Worm (Caenorhabditis elegans) whole organism, mixed stage, embryonic: ENCODE results near the gene tba-8.
"Not testable (repeated sequence)": the region's sequence is repeated elsewhere in the genome, so short reads cannot be mapped to it uniquely, and the experiment has no call there.

Source experiments
- M03D4.4 ChIP-seq: sonication (generic microtip); optimal IDR thresholded peaks from 2 replicates; lab custom pipeline; 2017; ENCODE audit warnings: mild to moderate bottlenecking, missing genetic modification characterization, missing compliant biosample characterization
- bed-3 ChIP-seq: fragments of 200-800 bp; sonication (Bioruptor generic); optimal IDR thresholded peaks from 3 replicates; lab custom pipeline; 2018; ENCODE audit warnings: mild to moderate bottlenecking, missing genetic modification characterization, moderate library complexity, missing compliant biosample characterization
- ceh-39 ChIP-seq: fragments of 150-350 bp; optimal IDR thresholded peaks from 2 replicates; lab custom pipeline; 2014; ENCODE audit warnings: missing biosample characterization, missing genetic modification characterization
- ceh-43 ChIP-seq: fragments of 200-800 bp; sonication (Bioruptor generic); optimal IDR thresholded peaks from 2 replicates; lab custom pipeline; 2018; ENCODE audit warnings: mild to moderate bottlenecking, missing genetic modification characterization, moderate library complexity, missing compliant biosample characterization
- ceh-83 ChIP-seq: fragments of 200-800 bp; sonication (Bioruptor generic); optimal IDR thresholded peaks from 2 replicates; lab custom pipeline; 2018; ENCODE audit warnings: mild to moderate bottlenecking, missing genetic modification characterization, missing compliant biosample characterization
- ces-1 ChIP-seq: fragments of 150-350 bp; optimal IDR thresholded peaks from 2 replicates; lab custom pipeline; 2014; ENCODE audit warnings: missing biosample characterization, missing genetic modification reagents, missing genetic modification characterization
- cnd-1 ChIP-seq: fragments of 200-800 bp; sonication (Bioruptor generic); optimal IDR thresholded peaks from 2 replicates; lab custom pipeline; 2018; ENCODE audit warnings: mild to moderate bottlenecking, missing genetic modification characterization, missing compliant biosample characterization
- drap-1 ChIP-seq: fragments of 200-800 bp; sonication (Bioruptor generic); optimal IDR thresholded peaks from 3 replicates; lab custom pipeline; 2018; ENCODE audit warnings: mild to moderate bottlenecking, missing genetic modification characterization, missing compliant biosample characterization
- elt-3 ChIP-seq: fragments of 150-350 bp; optimal IDR thresholded peaks from 2 replicates; lab custom pipeline; 2014; ENCODE audit warnings: missing biosample characterization, missing genetic modification characterization
- flh-1 ChIP-seq: fragments of 200-800 bp; sonication (Bioruptor generic); optimal IDR thresholded peaks from 2 replicates; lab custom pipeline; 2018; ENCODE audit warnings: mild to moderate bottlenecking, missing genetic modification characterization, moderate library complexity, missing compliant biosample characterization
- ham-2 ChIP-seq: fragments of 200-800 bp; sonication (Bioruptor generic); optimal IDR thresholded peaks from 2 replicates; lab custom pipeline; 2018; ENCODE audit warnings: mild to moderate bottlenecking, missing genetic modification characterization, missing compliant biosample characterization
- lin-32 ChIP-seq: fragments of 200-800 bp; sonication (Bioruptor generic); optimal IDR thresholded peaks from 2 replicates; lab custom pipeline; 2018; ENCODE audit warnings: mild to moderate bottlenecking, missing genetic modification characterization, missing compliant biosample characterization
- lsy-2 ChIP-seq: fragments of 150-350 bp; optimal IDR thresholded peaks from 2 replicates; lab custom pipeline; 2014; ENCODE audit warnings: missing biosample characterization, missing genetic modification characterization
- mab-5 ChIP-seq: fragments of 150-350 bp; optimal IDR thresholded peaks from 2 replicates; lab custom pipeline; 2014; ENCODE audit warnings: missing biosample characterization, missing genetic modification characterization
- mep-1 ChIP-seq: fragments of 150-350 bp; optimal IDR thresholded peaks from 2 replicates; lab custom pipeline; 2017; ENCODE audit warnings: missing biosample characterization, missing genetic modification reagents, missing genetic modification characterization, inconsistent platforms
- mls-2 ChIP-seq: sonication (generic microtip); optimal IDR thresholded peaks from 2 replicates; lab custom pipeline; 2016; ENCODE audit warnings: mild to moderate bottlenecking, missing genetic modification characterization, moderate library complexity, missing compliant biosample characterization
- nhr-12 ChIP-seq: fragments of 150-350 bp; optimal IDR thresholded peaks from 2 replicates; lab custom pipeline; 2014; ENCODE audit warnings: missing biosample characterization, missing genetic modification characterization
- nhr-2 ChIP-seq: fragments of 150-350 bp; optimal IDR thresholded peaks from 2 replicates; lab custom pipeline; 2014; ENCODE audit warnings: missing biosample characterization, missing genetic modification characterization
- nhr-237 ChIP-seq: fragments of 150-350 bp; optimal IDR thresholded peaks from 2 replicates; lab custom pipeline; 2014; ENCODE audit warnings: missing biosample characterization, missing genetic modification characterization
- nhr-28 ChIP-seq: fragments of 150-350 bp; optimal IDR thresholded peaks from 2 replicates; lab custom pipeline; 2014; ENCODE audit warnings: missing biosample characterization, missing genetic modification characterization
- nhr-76 ChIP-seq: sonication (generic microtip); optimal IDR thresholded peaks from 2 replicates; lab custom pipeline; 2017; ENCODE audit warnings: missing biosample characterization, missing genetic modification characterization
- pha-4 ChIP-seq: fragments of 150-350 bp; optimal IDR thresholded peaks from 2 replicates; lab custom pipeline; 2018; ENCODE audit warnings: missing biosample characterization, missing genetic modification reagents, missing genetic modification characterization
- sem-2 ChIP-seq: fragments of 200-800 bp; sonication (Bioruptor generic); optimal IDR thresholded peaks from 2 replicates; lab custom pipeline; 2018; ENCODE audit warnings: mild to moderate bottlenecking, missing genetic modification characterization, missing compliant biosample characterization
- snpc-4 ChIP-seq: fragments of 150-350 bp; optimal IDR thresholded peaks from 2 replicates; lab custom pipeline; 2014; ENCODE audit warnings: missing biosample characterization, missing genetic modification characterization
- tbx-8 ChIP-seq: fragments of 200-800 bp; sonication (Bioruptor generic); optimal IDR thresholded peaks from 2 replicates; lab custom pipeline; 2018; ENCODE audit warnings: mild to moderate bottlenecking, missing genetic modification characterization, moderate library complexity, missing compliant biosample characterization
- unc-39 ChIP-seq: fragments of 150-350 bp; optimal IDR thresholded peaks from 2 replicates; lab custom pipeline; 2014; ENCODE audit warnings: missing biosample characterization, missing genetic modification characterization
- ztf-11 ChIP-seq: fragments of 150-350 bp; optimal IDR thresholded peaks from 2 replicates; lab custom pipeline; 2014; ENCODE audit warnings: missing biosample characterization, missing genetic modification characterization

Gene tba-8

DNA sequence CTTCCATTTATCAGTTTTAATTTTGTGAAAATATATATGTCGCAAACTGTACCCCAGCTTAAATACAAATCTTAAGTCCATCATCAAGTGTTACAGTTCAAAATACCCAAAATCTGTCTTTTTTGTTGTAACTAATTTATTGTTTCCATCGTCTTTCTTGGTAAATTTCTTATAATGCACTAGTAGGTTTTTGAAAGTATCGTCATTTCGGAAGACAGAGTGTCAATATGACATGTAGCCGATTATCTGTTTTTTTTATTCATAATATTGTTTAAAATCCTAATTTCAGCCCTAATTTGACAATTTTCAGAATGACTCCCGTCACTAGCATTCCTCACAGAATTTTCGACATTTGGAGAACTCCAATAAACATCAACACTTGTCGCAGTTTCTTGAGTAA lies 4.9 kb upstream of the tba-8 start, which contains the start of gene ZK899.6:
TSS of gene ZK899.6 (plus strand) at position 301 of the 400 bp plus-strand sequence.
- TF ChIP-seq mep-1; mls-2 (tag; lab: Kevin White, UChicago); bed-3 (GFP tag; lab: Kevin White, UChicago): not testable (repeated sequence)

DNA sequence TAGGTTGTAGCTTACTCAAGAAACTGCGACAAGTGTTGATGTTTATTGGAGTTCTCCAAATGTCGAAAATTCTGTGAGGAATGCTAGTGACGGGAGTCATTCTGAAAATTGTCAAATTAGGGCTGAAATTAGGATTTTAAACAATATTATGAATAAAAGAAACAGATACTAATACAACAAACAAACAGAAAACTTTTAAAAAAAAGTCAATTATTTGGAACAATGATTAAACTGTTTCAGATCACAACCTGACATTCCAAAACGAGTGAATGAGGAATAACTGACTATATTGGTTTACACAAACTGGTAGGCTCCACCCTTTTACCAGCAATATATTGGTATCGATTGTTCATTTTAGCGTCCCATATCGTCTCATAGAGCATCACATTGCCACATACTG lies 2.7 kb upstream of the tba-8 start, which contains the start of gene ZK899.5:
TSS of gene ZK899.5 (minus strand) at position 101 of the 400 bp plus-strand sequence.
- TF ChIP-seq ceh-83 (GFP tag; lab: Kevin White, UChicago); tbx-8; cnd-1: not testable (repeated sequence)

DNA sequence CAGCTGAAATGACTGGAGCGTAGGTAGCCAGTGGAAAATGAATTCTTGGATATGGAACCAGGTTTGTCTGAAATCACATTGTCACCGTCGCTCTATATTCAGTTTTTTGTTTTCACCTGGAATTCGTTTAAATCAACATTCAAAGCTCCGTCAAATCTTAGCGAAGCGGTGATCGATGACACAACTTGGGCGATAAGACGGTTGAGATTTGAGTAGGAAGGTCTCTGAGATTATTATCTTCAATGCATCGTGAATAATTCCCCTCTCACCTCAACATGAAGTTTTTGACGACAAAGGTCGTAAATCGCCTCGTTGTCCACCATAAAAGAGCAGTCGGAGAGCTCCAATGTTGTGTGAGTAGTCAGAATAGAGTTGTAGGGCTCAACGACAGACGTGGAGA lies 1.6 kb downstream of the tba-8 start:
- TF ChIP-seq drap-1 (no peak), lsy-2 (tag; lab: Kevin White, UChicago) (no peak), ceh-83 (GFP tag; lab: Kevin White, UChicago) (no peak), elt-3 (tag; lab: Kevin White, UChicago) (no peak), ceh-43 (no peak), pha-4 (tag; lab: Kevin White, UChicago) (no peak), mls-2 (tag; lab: Kevin White, UChicago) (no peak), bed-3 (GFP tag; lab: Kevin White, UChicago) (no peak), ztf-11 (tag; lab: Kevin White, UChicago) (no peak), nhr-76 (tag; lab: Kevin White, UChicago) (no peak)

DNA sequence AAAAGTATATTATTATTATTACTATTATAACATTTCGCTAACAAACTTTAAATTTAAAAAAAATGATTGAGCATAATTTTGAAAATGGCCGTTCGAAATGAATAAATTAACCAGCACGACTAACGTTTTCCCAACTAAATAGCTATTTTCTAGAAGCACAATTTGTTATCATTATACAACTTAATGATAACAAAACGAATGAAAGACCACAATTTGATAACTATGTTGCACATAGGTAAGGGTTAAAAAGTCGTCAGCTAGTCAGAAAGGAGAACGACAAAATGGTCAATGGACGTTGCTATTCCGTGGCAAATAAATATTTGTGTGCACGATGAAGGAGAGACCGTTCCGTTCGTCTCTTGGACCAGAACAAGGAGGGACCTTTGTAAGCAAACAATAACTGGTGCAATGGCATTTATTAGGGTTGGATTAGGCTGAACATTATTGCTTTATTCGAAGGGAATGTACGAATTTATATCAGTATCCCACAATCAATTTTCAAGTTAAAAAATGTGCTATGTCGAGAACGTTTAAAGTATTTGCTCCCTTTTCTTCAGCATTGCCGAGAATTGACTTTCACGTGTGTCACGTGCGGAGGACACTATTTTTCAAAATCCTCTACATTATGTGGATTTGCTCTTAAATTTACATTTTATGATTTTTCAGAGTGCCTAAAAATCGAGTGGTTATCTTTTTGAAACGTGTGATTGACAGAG lies 5.5 kb downstream of the tba-8 start, which contains the start of gene ZK899.3:
TSS of gene ZK899.3 (plus strand) at position 666 of the 716 bp plus-strand sequence.
- TF ChIP-seq unc-39 (no peak), tbx-8 (no peak), nhr-28 (tag; lab: Kevin White, UChicago) (no peak), pha-4 (tag; lab: Kevin White, UChicago) (no peak), flh-1 (no peak), lin-32 (GFP tag; lab: Kevin White, UChicago) (no peak), bed-3 (GFP tag; lab: Kevin White, UChicago) (no peak), nhr-237 (tag; lab: Kevin White, UChicago) (no peak), cnd-1 (no peak), ham-2 (no peak), sem-2 (GFP tag; lab: Kevin White, UChicago) (no peak), M03D4.4 (no peak), snpc-4 (tag; lab: Kevin White, UChicago) (no peak), mls-2 (tag; lab: Kevin White, UChicago) (no peak), mab-5 (tag; lab: Kevin White, UChicago) (no peak), lsy-2 (tag; lab: Kevin White, UChicago) (no peak), nhr-76 (tag; lab: Kevin White, UChicago) (no peak), ztf-11 (tag; lab: Kevin White, UChicago) (no peak)

DNA sequence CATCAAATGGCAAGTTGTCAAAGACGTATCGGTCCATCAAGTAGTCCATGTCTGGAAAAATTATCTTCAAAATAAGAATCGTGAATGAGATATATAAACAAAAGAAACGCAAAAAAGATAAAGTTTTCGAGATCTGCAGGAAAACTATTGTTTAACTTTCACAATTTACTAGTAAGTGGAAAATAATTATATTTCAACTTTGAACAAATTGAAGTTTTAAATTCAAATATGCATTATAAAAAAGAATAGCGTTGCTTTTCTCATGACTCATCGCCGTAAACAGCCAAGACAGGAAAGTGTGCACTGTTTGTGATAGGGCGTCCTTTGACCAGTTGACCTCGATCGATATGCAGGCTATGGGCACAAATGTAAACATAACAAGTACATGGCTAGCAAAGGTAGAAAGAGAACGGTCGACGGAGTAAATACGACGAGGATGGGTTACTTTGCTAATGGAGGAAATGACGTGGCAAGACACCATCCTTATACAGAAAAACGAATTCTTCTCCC lies 6.1 kb downstream of the tba-8 start, which contains the start of gene ZK899.2:
TSS of gene ZK899.2 (minus strand) at position 51 of the 510 bp plus-strand sequence.
- TF ChIP-seq pha-4 (tag; lab: Kevin White, UChicago) = peak; percentile 77
- TF ChIP-seq nhr-2 (tag; lab: Kevin White, UChicago) = peak; percentile 27
- no peak for TF ChIP-seq nhr-237 (tag; lab: Kevin White, UChicago)

DNA sequence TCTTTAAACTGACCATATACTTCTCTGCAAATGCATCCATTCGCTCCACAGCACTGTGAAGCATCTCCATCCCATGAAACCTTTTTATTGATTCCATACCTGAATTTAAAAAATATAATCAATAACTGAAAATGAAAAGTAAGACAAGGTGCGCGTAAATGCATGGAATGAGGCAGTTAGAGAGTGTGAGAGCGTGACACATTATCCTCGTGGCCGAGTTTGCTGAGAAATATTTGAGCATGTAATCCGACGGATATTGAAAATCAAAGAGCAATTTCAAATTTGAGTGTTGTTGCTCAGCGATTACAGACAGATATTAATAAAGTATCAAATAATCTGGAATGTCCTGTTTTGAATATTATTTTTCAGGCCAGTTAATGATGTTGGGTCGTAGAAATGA lies 8.8 kb downstream of the tba-8 start, which contains the start of gene ZK899.7:
TSS of gene ZK899.7 (minus strand) at position 101 of the 400 bp plus-strand sequence.
- TF ChIP-seq cnd-1 (no peak), nhr-12 (tag; lab: Kevin White, UChicago) (no peak), ceh-39 (tag; lab: Kevin White, UChicago) (no peak), lsy-2 (tag; lab: Kevin White, UChicago) (no peak), ceh-43 (no peak), ces-1 (GFP tag; lab: Kevin White, UChicago) (no peak), nhr-2 (tag; lab: Kevin White, UChicago) (no peak), flh-1 (no peak)
